Worm (Caenorhabditis elegans) whole organism, midembryonic: Measurements from ENCODE around the gene kcnl-1.

Experiments
- T22C8.4 ChIP-seq: fragments of 200-800 bp; sonication (Bioruptor generic); IDR thresholded peaks from 2 replicates; pipeline ENCODE4 v1.3.6; 2022; ENCODE audit warnings: missing genetic modification characterization, missing compliant biosample characterization
- cog-1 ChIP-seq: sonication (generic microtip); optimal IDR thresholded peaks from 2 replicates; lab custom pipeline; 2016; ENCODE audit warnings: missing genetic modification characterization, missing compliant biosample characterization
- flt-1 ChIP-seq: fragments of 200-800 bp; sonication (Bioruptor generic); IDR thresholded peaks from 2 replicates; pipeline ENCODE4 v1.3.6; 2022; ENCODE audit warnings: missing genetic modification characterization, missing compliant biosample characterization
- klf-2 ChIP-seq: fragments of 200-800 bp; sonication (Bioruptor generic); conservative IDR thresholded peaks from 2 replicates; pipeline ENCODE4 v1.3.6; 2022; ENCODE audit warnings: missing genetic modification reagents, missing genetic modification characterization, missing compliant biosample characterization
- med-1 ChIP-seq: sonication (generic microtip); optimal IDR thresholded peaks from 2 replicates; lab custom pipeline; 2017; ENCODE audit warnings: missing genetic modification characterization, mild to moderate bottlenecking, missing compliant biosample characterization, antibody characterized with exemption, missing genetic modification reagents; ENCODE audit not compliant: insufficient read depth
- ref-1 ChIP-seq: fragments of 200-800 bp; sonication (Bioruptor generic); conservative IDR thresholded peaks from 2 replicates; pipeline ENCODE4 v1.3.6; 2022; ENCODE audit warnings: missing genetic modification reagents, missing genetic modification characterization, missing compliant biosample characterization
- tab-1 ChIP-seq: fragments of 200-800 bp; sonication (Bioruptor generic); IDR thresholded peaks from 2 replicates; pipeline ENCODE4 v1.3.6; 2022; ENCODE audit warnings: missing genetic modification characterization, missing compliant biosample characterization
- ztf-23 ChIP-seq: fragments of 200-800 bp; sonication (Bioruptor generic); IDR thresholded peaks from 2 replicates; pipeline ENCODE4 v1.3.6; 2022; ENCODE audit warnings: missing genetic modification reagents, missing genetic modification characterization, missing compliant biosample characterization
- ztf-29 ChIP-seq: fragments of 200-800 bp; sonication (Bioruptor generic); IDR thresholded peaks from 2 replicates; pipeline ENCODE4 v1.3.6; 2022; ENCODE audit warnings: missing genetic modification reagents, missing genetic modification characterization, missing compliant biosample characterization

DNA sequence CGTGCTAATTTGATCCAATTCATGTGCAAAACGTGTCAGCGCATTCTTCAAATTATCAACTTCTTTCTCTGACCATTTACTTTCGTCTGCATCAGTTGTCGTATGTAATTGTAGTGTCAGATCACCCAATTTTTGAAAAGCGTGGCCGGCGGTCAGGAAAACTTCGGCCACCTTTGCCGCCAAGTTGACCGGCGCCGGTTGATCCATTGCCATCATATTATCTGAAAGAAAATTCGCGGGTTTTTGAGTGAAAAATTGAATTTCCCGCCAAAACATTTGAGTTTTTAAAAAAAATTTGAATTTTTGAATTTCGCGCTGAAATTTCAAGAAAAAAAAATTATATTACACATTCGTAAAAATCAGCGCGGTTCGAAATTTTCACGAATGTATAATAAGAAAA, 72.7 kb downstream of the kcnl-1 start:
- TF ChIP-seq ztf-23 (GFP tag; lab: Robert Waterston, UW) = no peak
- no peak for TF ChIP-seq ref-1 (GFP tag; lab: Robert Waterston, UW)
- no peak for TF ChIP-seq klf-2 (GFP tag; lab: Robert Waterston, UW)
- TF ChIP-seq med-1 (GFP tag; lab: Kevin White, UChicago) = no peak
- no peak for TF ChIP-seq tab-1 (GFP tag; lab: Robert Waterston, UW)
- TF ChIP-seq flt-1 (GFP tag; lab: Robert Waterston, UW) = no peak
- no peak for TF ChIP-seq ztf-29 (GFP tag; lab: Robert Waterston, UW)
- TF ChIP-seq cog-1 = no peak
- TF ChIP-seq T22C8.4 (GFP tag; lab: Robert Waterston, UW) = no peak
